Fruit fly (Drosophila melanogaster) whole organism, prepupa: ENCODE results near the gene CG7309.

ENCODE experiments used
- CG10631 ChIP-seq: fragments of 200-800 bp; sonication (Bioruptor generic); optimal IDR thresholded peaks from 2 replicates; lab custom pipeline; 2016; ENCODE audit warnings: missing biosample characterization, missing genetic modification characterization
- CG10669 ChIP-seq: fragments of 200-800 bp; sonication (Bioruptor generic); optimal IDR thresholded peaks from 3 replicates; lab custom pipeline; 2018; ENCODE audit warnings: missing biosample characterization, mild to moderate bottlenecking, missing genetic modification characterization, moderate library complexity
- CG11294 ChIP-seq: fragments of 200-800 bp; sonication (Bioruptor generic); IDR thresholded peaks from 2 replicates; pipeline ENCODE4 v1.3.6; 2022; ENCODE audit warnings: missing biosample characterization, missing genetic modification characterization
- CG11762 ChIP-seq: fragments of 200-800 bp; sonication (Bioruptor generic); optimal IDR thresholded peaks from 3 replicates; lab custom pipeline; 2016; ENCODE audit warnings: missing biosample characterization, missing genetic modification characterization; ENCODE audit not compliant: insufficient read depth
- CG15336 ChIP-seq: fragments of 200-800 bp; sonication (Bioruptor generic); IDR thresholded peaks from 2 replicates; pipeline ENCODE4 v1.3.6; 2022; ENCODE audit warnings: missing biosample characterization, missing genetic modification characterization
- CG1621 ChIP-seq: fragments of 200-800 bp; sonication (Bioruptor generic); optimal IDR thresholded peaks from 3 replicates; lab custom pipeline; 2018; ENCODE audit warnings: missing biosample characterization, mild to moderate bottlenecking, missing genetic modification characterization
- CG31627 ChIP-seq: fragments of 200-800 bp; sonication (Bioruptor generic); optimal IDR thresholded peaks from 3 replicates; lab custom pipeline; 2016; ENCODE audit warnings: missing biosample characterization, missing genetic modification characterization
- CG32006 ChIP-seq: fragments of 200-800 bp; sonication (Bioruptor generic); optimal IDR thresholded peaks from 3 replicates; lab custom pipeline; 2017; ENCODE audit warnings: missing biosample characterization, mild to moderate bottlenecking, missing genetic modification characterization
- CG34406 ChIP-seq: fragments of 200-800 bp; sonication (Bioruptor generic); optimal IDR thresholded peaks from 3 replicates; lab custom pipeline; 2016; ENCODE audit warnings: missing biosample characterization, missing genetic modification characterization
- CG6163 ChIP-seq: fragments of 200-800 bp; sonication (Bioruptor generic); IDR thresholded peaks from 3 replicates; pipeline ENCODE4 v1.3.6; 2022; ENCODE audit warnings: missing biosample characterization, missing genetic modification characterization
- CG6276 ChIP-seq: fragments of 200-800 bp; sonication (Bioruptor generic); optimal IDR thresholded peaks from 2 replicates; lab custom pipeline; 2017; ENCODE audit warnings: missing biosample characterization, mild to moderate bottlenecking, missing genetic modification characterization
- CG6792 ChIP-seq: fragments of 200-800 bp; sonication (Bioruptor generic); optimal IDR thresholded peaks from 3 replicates; lab custom pipeline; 2016; ENCODE audit warnings: missing biosample characterization, missing genetic modification characterization
- CG6808 ChIP-seq: fragments of 200-800 bp; sonication (Bioruptor generic); optimal IDR thresholded peaks from 3 replicates; lab custom pipeline; 2017; ENCODE audit warnings: missing biosample characterization, missing genetic modification characterization, mild to moderate bottlenecking, moderate library complexity, missing genetic modification reagents
- CG6854 ChIP-seq: fragments of 200-800 bp; sonication (Bioruptor generic); optimal IDR thresholded peaks from 2 replicates; lab custom pipeline; 2017; ENCODE audit warnings: missing biosample characterization, mild to moderate bottlenecking, missing genetic modification characterization
- CG7368 ChIP-seq: fragments of 200-800 bp; sonication (Bioruptor generic); optimal IDR thresholded peaks from 3 replicates; lab custom pipeline; 2016; ENCODE audit warnings: missing biosample characterization, missing genetic modification characterization
- CG8319 ChIP-seq: fragments of 200-800 bp; sonication (Bioruptor generic); optimal IDR thresholded peaks from 3 replicates; lab custom pipeline; 2016; ENCODE audit warnings: missing biosample characterization, missing genetic modification characterization
- CG8632 ChIP-seq: fragments of 200-800 bp; sonication (Bioruptor generic); optimal IDR thresholded peaks from 3 replicates; lab custom pipeline; 2016; ENCODE audit warnings: missing biosample characterization, missing genetic modification characterization
- CG9139 ChIP-seq: fragments of 200-800 bp; sonication (Bioruptor generic); optimal IDR thresholded peaks from 3 replicates; lab custom pipeline; 2017; ENCODE audit warnings: missing biosample characterization, mild to moderate bottlenecking, missing genetic modification characterization
- Eip75B ChIP-seq: fragments of 200-800 bp; sonication (Bioruptor generic); optimal IDR thresholded peaks from 3 replicates; lab custom pipeline; 2016; ENCODE audit warnings: missing biosample characterization, missing genetic modification characterization
- Eip78C ChIP-seq: fragments of 200-800 bp; sonication (Bioruptor generic); peaks from one replicate; lab custom pipeline; 2016; ENCODE audit warnings: missing biosample characterization, missing genetic modification characterization
- Eip93F ChIP-seq: fragments of 200-800 bp; sonication (Bioruptor generic); optimal IDR thresholded peaks from 2 replicates; lab custom pipeline; 2016; ENCODE audit warnings: missing biosample characterization, mild to moderate bottlenecking, missing genetic modification characterization
- Ets21C ChIP-seq: fragments of 200-800 bp; sonication (Bioruptor generic); optimal IDR thresholded peaks from 3 replicates; lab custom pipeline; 2016; ENCODE audit warnings: missing biosample characterization, missing genetic modification characterization
- Gug ChIP-seq: fragments of 200-800 bp; sonication (Bioruptor generic); IDR thresholded peaks from 2 replicates; pipeline ENCODE4 v1.3.6; 2022; ENCODE audit warnings: missing biosample characterization, missing genetic modification characterization
- Hr38 ChIP-seq: sonication (Bioruptor generic); optimal IDR thresholded peaks from 2 replicates; lab custom pipeline; 2016; ENCODE audit warnings: missing biosample characterization, missing genetic modification characterization
- Hr4 ChIP-seq: fragments of 200-800 bp; sonication (Bioruptor generic); optimal IDR thresholded peaks from 3 replicates; lab custom pipeline; 2016; ENCODE audit warnings: missing biosample characterization, missing genetic modification characterization
- Met ChIP-seq: fragments of 200-800 bp; sonication (Bioruptor generic); optimal IDR thresholded peaks from 3 replicates; lab custom pipeline; 2016; ENCODE audit warnings: missing biosample characterization, missing genetic modification characterization
- OdsH ChIP-seq: fragments of 200-800 bp; sonication (Bioruptor generic); optimal IDR thresholded peaks from 3 replicates; lab custom pipeline; 2016; ENCODE audit warnings: missing biosample characterization, missing genetic modification characterization
- Sox14 ChIP-seq: fragments of 200-800 bp; sonication (Bioruptor generic); optimal IDR thresholded peaks from 3 replicates; lab custom pipeline; 2016; ENCODE audit warnings: missing biosample characterization, missing genetic modification characterization
- Sox15 ChIP-seq: fragments of 200-800 bp; sonication (Bioruptor generic); optimal IDR thresholded peaks from 3 replicates; lab custom pipeline; 2016; ENCODE audit warnings: missing biosample characterization, missing genetic modification characterization
- achi ChIP-seq: fragments of 200-800 bp; sonication (Bioruptor generic); optimal IDR thresholded peaks from 3 replicates; lab custom pipeline; 2016; ENCODE audit warnings: missing biosample characterization, missing genetic modification characterization
- acj6 ChIP-seq: fragments of 200-800 bp; sonication (Bioruptor generic); optimal IDR thresholded peaks from 3 replicates; lab custom pipeline; 2016; ENCODE audit warnings: missing biosample characterization, missing genetic modification characterization
- eg ChIP-seq: fragments of 200-800 bp; sonication (Bioruptor generic); IDR thresholded peaks from 3 replicates; pipeline ENCODE4 v1.3.6; 2022; ENCODE audit warnings: missing biosample characterization, missing genetic modification characterization
- esn ChIP-seq: fragments of 200-800 bp; sonication (Bioruptor generic); optimal IDR thresholded peaks from 2 replicates; lab custom pipeline; 2016; ENCODE audit warnings: missing biosample characterization, mild to moderate bottlenecking, missing genetic modification characterization, moderate library complexity
- fd59A ChIP-seq: fragments of 200-800 bp; sonication (Bioruptor generic); optimal IDR thresholded peaks from 2 replicates; lab custom pipeline; 2017; ENCODE audit warnings: missing biosample characterization, mild to moderate bottlenecking, missing genetic modification characterization, missing genetic modification reagents
- fkh ChIP-seq: fragments of 200-800 bp; sonication (Bioruptor generic); optimal IDR thresholded peaks from 3 replicates; lab custom pipeline; 2017; ENCODE audit warnings: missing biosample characterization, mild to moderate bottlenecking, missing genetic modification characterization, moderate library complexity
- lz ChIP-seq: fragments of 200-800 bp; sonication (Bioruptor generic); optimal IDR thresholded peaks from 3 replicates; lab custom pipeline; 2016; ENCODE audit warnings: missing biosample characterization, missing genetic modification characterization
- net ChIP-seq: fragments of 200-800 bp; sonication (Bioruptor generic); optimal IDR thresholded peaks from 3 replicates; lab custom pipeline; 2016; ENCODE audit warnings: missing biosample characterization, missing genetic modification characterization
- pdm3 ChIP-seq: fragments of 200-800 bp; sonication (Bioruptor generic); optimal IDR thresholded peaks from 3 replicates; lab custom pipeline; 2016; ENCODE audit warnings: missing biosample characterization, missing genetic modification characterization
- salr ChIP-seq, 2 experiments: fragments of 200-800 bp; sonication (Bioruptor generic); optimal IDR thresholded peaks; 3 replicates each; lab custom pipeline; 2016 to 2018; ENCODE audit warnings: missing biosample characterization in 2 of 2, missing genetic modification characterization in 2 of 2, mild to moderate bottlenecking in 1 of 2
- spab ChIP-seq: fragments of 200-800 bp; sonication (Bioruptor generic); optimal IDR thresholded peaks from 2 replicates; lab custom pipeline; 2017; ENCODE audit warnings: missing biosample characterization, mild to moderate bottlenecking, missing genetic modification characterization, missing genetic modification reagents
- ss ChIP-seq, 2 experiments: fragments of 200-800 bp; sonication (Bioruptor generic); optimal IDR thresholded peaks; 2 replicates in 1 of 2; 3 replicates in 1 of 2; lab custom pipeline; 2017 to 2018; ENCODE audit warnings: mild to moderate bottlenecking in 2 of 2, missing biosample characterization in 2 of 2, missing genetic modification characterization in 2 of 2, moderate library complexity in 1 of 2
- svp ChIP-seq: fragments of 200-800 bp; sonication (Bioruptor generic); peaks from one replicate; lab custom pipeline; 2016; ENCODE audit warnings: missing biosample characterization, missing genetic modification characterization
- topi ChIP-seq: fragments of 200-800 bp; sonication (Bioruptor generic); optimal IDR thresholded peaks from 3 replicates; lab custom pipeline; 2016; ENCODE audit warnings: missing biosample characterization, missing genetic modification characterization
- vri ChIP-seq: fragments of 200-800 bp; sonication (Bioruptor generic); optimal IDR thresholded peaks from 3 replicates; lab custom pipeline; 2016; ENCODE audit warnings: missing biosample characterization, mild to moderate bottlenecking, missing genetic modification characterization

The CG7309 gene

dm6 chr2L:10888827-10889226, 19.9 kb downstream of the CG7309 start, which contains the start of gene CG14071:
TSS of gene CG14071 (minus strand) at chr2L:10888927.
- no peak for TF ChIP-seq Eip75B
- TF ChIP-seq CG6276 (GFP tag; lab: Kevin White, UChicago): no peak
- TF ChIP-seq net (GFP tag; lab: Kevin White, UChicago): no peak
- TF ChIP-seq CG7368 (GFP tag; lab: Kevin White, UChicago): no peak
- TF ChIP-seq CG11762: no peak
- TF ChIP-seq CG31627 (GFP tag; lab: Kevin White, UChicago): no peak
- TF ChIP-seq CG32006 (GFP tag; lab: Kevin White, UChicago): no peak
- no peak for TF ChIP-seq fd59A
- no peak for TF ChIP-seq topi
- no peak for TF ChIP-seq Eip78C (GFP tag; lab: Kevin White, UChicago)
- no peak for TF ChIP-seq Hr38 (GFP tag; lab: Kevin White, UChicago)
- TF ChIP-seq OdsH (GFP tag; lab: Kevin White, UChicago): no peak
- TF ChIP-seq CG34406: no peak

- TF ChIP-seq fkh (GFP tag; lab: Kevin White, UChicago) (no peak), ss (GFP tag; optimal IDR thresholded peaks at IDR 0.05; lab: Kevin White, UChicago) (no peak), CG6163 (GFP tag; lab: Robert Waterston, UW) (no peak), spab (GFP tag; lab: Kevin White, UChicago) (no peak), Ets21C (no peak), Hr4 (GFP tag; lab: Kevin White, UChicago) (no peak), achi (GFP tag; lab: Kevin White, UChicago) (no peak), CG6854 (GFP tag; lab: Kevin White, UChicago) (no peak), OdsH (GFP tag; lab: Kevin White, UChicago) (no peak), Met (GFP tag; lab: Kevin White, UChicago) (no peak), CG10669 (GFP tag; lab: Kevin White, UChicago) (no peak)
- TF ChIP-seq, all 60 proteins: peak for 0
Observed at dm6 chr2L:10869867-10870266, 38.8 kb downstream of the CG7309 start, which contains the start of gene CG12517. TSS of gene CG12517 (plus strand) at chr2L:10870167.

- TF ChIP-seq salr (GFP tag; optimal IDR thresholded peaks at IDR 0.05; lab: Kevin White, UChicago) (peak in 1 of 2 experiments; percentile 38), CG7368 (GFP tag; lab: Kevin White, UChicago) (peak; percentile 19), Eip78C (GFP tag; lab: Kevin White, UChicago) (peak; percentile 60), CG15336 (GFP tag; lab: Robert Waterston, UW) (peak; percentile 46; the same call in 1 of the 2 replicates), CG31627 (GFP tag; lab: Kevin White, UChicago) (peak; percentile 15), Ets21C (no peak), fd59A (no peak), CG6792 (peak; percentile 15), Eip93F (no peak), eg (GFP tag; lab: Robert Waterston, UW) (peak; percentile 61), CG32006 (GFP tag; lab: Kevin White, UChicago) (peak; percentile 57), vri (GFP tag; lab: Kevin White, UChicago) (peak; percentile 10), pdm3 (GFP tag; lab: Kevin White, UChicago) (peak; percentile 37), CG8319 (no peak), esn (GFP tag; lab: Kevin White, UChicago) (peak; percentile 46), Sox14 (GFP tag; lab: Kevin White, UChicago) (no peak), Met (GFP tag; lab: Kevin White, UChicago) (peak; percentile 30), CG6808 (GFP tag; lab: Kevin White, UChicago) (no peak), svp (GFP tag; lab: Kevin White, UChicago) (peak; percentile 92), lz (GFP tag; lab: Kevin White, UChicago) (peak; percentile 25), spab (GFP tag; lab: Kevin White, UChicago) (no peak), CG9139 (GFP tag; lab: Kevin White, UChicago) (no peak), CG1621 (tag; lab: Kevin White, UChicago) (no peak), CG8632 (GFP tag; lab: Kevin White, UChicago) (peak; percentile 41), acj6 (GFP tag; lab: Kevin White, UChicago) (peak; percentile 63), CG34406 (peak; percentile 63), CG6854 (GFP tag; lab: Kevin White, UChicago) (no peak), CG11294 (no peak), CG6276 (GFP tag; lab: Kevin White, UChicago) (no peak), Hr38 (GFP tag; lab: Kevin White, UChicago) (no peak), Gug (GFP tag; lab: Robert Waterston, UW) (peak; percentile 13; the same call in 1 of the 2 replicates), CG10631 (GFP tag; lab: Kevin White, UChicago) (peak; percentile 58), Sox15 (GFP tag; lab: Kevin White, UChicago) (no peak), CG6163 (GFP tag; lab: Robert Waterston, UW) (no peak)
Observed at dm6 chr2L:10858064-10859047, 50.3 kb downstream of the CG7309 start, which contains the start of the genes aurB and Stam. TSS of gene aurB (minus strand) at chr2L:10858094. TSS of gene Stam (plus strand) at chr2L:10858536.
